Worm (Caenorhabditis elegans): Measurements from ENCODE around the gene mdt-20.

DNA sequence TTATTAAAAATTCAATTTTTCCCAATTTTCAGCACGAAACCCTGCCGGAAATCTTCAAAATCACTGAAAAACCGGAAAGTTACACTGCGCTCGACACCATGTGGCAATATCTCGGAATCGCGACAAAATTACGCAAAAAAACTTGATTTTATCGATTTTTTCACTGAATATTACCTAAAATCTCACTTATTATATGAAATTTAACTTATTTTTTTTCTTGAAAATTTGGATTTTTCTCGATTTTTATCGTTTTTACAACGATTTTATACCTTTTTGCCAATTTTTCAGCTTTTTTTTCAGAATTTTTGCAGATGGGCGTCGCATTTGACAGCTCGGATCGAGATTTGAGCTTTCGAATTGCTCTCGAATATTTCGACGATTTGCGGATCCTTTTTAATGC is 5.2 kb downstream of the mdt-20 start, which contains the start of gene spl-3:
- TF ChIP-seq F13C5.2 (tag; optimal IDR thresholded peaks at IDR 0.05): no peak
- TF ChIP-seq ets-7 (tag; optimal IDR thresholded peaks at IDR 0.05): no peak
- TF ChIP-seq B0310.2 (tag; optimal IDR thresholded peaks at IDR 0.05): no peak
- TF ChIP-seq ama-1 (optimal IDR thresholded peaks at IDR 0.05): no peak
- no peak for TF ChIP-seq hmbx-1 (tag; optimal IDR thresholded peaks at IDR 0.05)
- TF ChIP-seq tbx-11 (GFP tag; IDR thresholded peaks at IDR 0.05): no peak
- TF ChIP-seq sea-1 (GFP tag; conservative IDR thresholded peaks at IDR 0.05): no peak
